Fruit fly (Drosophila melanogaster) whole organism, prepupa: ENCODE results near the gene PolI.

Experiments
- CG10669 ChIP-seq: fragments of 200-800 bp; sonication (Bioruptor generic); optimal IDR thresholded peaks from 3 replicates; lab custom pipeline; 2018; ENCODE audit warnings: missing biosample characterization, mild to moderate bottlenecking, missing genetic modification characterization, moderate library complexity
- CG11762 ChIP-seq: fragments of 200-800 bp; sonication (Bioruptor generic); optimal IDR thresholded peaks from 3 replicates; lab custom pipeline; 2016; ENCODE audit warnings: missing biosample characterization, missing genetic modification characterization; ENCODE audit not compliant: insufficient read depth
- CG15336 ChIP-seq: fragments of 200-800 bp; sonication (Bioruptor generic); IDR thresholded peaks from 2 replicates; pipeline ENCODE4 v1.3.6; 2022; ENCODE audit warnings: missing biosample characterization, missing genetic modification characterization
- CG1621 ChIP-seq: fragments of 200-800 bp; sonication (Bioruptor generic); optimal IDR thresholded peaks from 3 replicates; lab custom pipeline; 2018; ENCODE audit warnings: missing biosample characterization, mild to moderate bottlenecking, missing genetic modification characterization
- CG32006 ChIP-seq: fragments of 200-800 bp; sonication (Bioruptor generic); optimal IDR thresholded peaks from 3 replicates; lab custom pipeline; 2017; ENCODE audit warnings: missing biosample characterization, mild to moderate bottlenecking, missing genetic modification characterization
- CG34406 ChIP-seq: fragments of 200-800 bp; sonication (Bioruptor generic); optimal IDR thresholded peaks from 3 replicates; lab custom pipeline; 2016; ENCODE audit warnings: missing biosample characterization, missing genetic modification characterization
- CG6163 ChIP-seq: fragments of 200-800 bp; sonication (Bioruptor generic); IDR thresholded peaks from 3 replicates; pipeline ENCODE4 v1.3.6; 2022; ENCODE audit warnings: missing biosample characterization, missing genetic modification characterization
- CG6276 ChIP-seq: fragments of 200-800 bp; sonication (Bioruptor generic); optimal IDR thresholded peaks from 2 replicates; lab custom pipeline; 2017; ENCODE audit warnings: missing biosample characterization, mild to moderate bottlenecking, missing genetic modification characterization
- CG6808 ChIP-seq: fragments of 200-800 bp; sonication (Bioruptor generic); optimal IDR thresholded peaks from 3 replicates; lab custom pipeline; 2017; ENCODE audit warnings: missing biosample characterization, missing genetic modification characterization, mild to moderate bottlenecking, moderate library complexity, missing genetic modification reagents
- CG8632 ChIP-seq: fragments of 200-800 bp; sonication (Bioruptor generic); optimal IDR thresholded peaks from 3 replicates; lab custom pipeline; 2016; ENCODE audit warnings: missing biosample characterization, missing genetic modification characterization
- CG9139 ChIP-seq: fragments of 200-800 bp; sonication (Bioruptor generic); optimal IDR thresholded peaks from 3 replicates; lab custom pipeline; 2017; ENCODE audit warnings: missing biosample characterization, mild to moderate bottlenecking, missing genetic modification characterization
- Ets21C ChIP-seq: fragments of 200-800 bp; sonication (Bioruptor generic); optimal IDR thresholded peaks from 3 replicates; lab custom pipeline; 2016; ENCODE audit warnings: missing biosample characterization, missing genetic modification characterization
- Hr39 ChIP-seq: fragments of 200-800 bp; sonication (Bioruptor generic); optimal IDR thresholded peaks from 2 replicates; lab custom pipeline; 2016; ENCODE audit warnings: missing biosample characterization, missing genetic modification characterization
- Lpt ChIP-seq: fragments of 200-800 bp; sonication (Bioruptor generic); optimal IDR thresholded peaks from 3 replicates; lab custom pipeline; 2016; ENCODE audit warnings: missing biosample characterization, missing genetic modification characterization
- Met ChIP-seq: fragments of 200-800 bp; sonication (Bioruptor generic); optimal IDR thresholded peaks from 3 replicates; lab custom pipeline; 2016; ENCODE audit warnings: missing biosample characterization, missing genetic modification characterization
- OdsH ChIP-seq: fragments of 200-800 bp; sonication (Bioruptor generic); optimal IDR thresholded peaks from 3 replicates; lab custom pipeline; 2016; ENCODE audit warnings: missing biosample characterization, missing genetic modification characterization
- Sox102F ChIP-seq: fragments of 200-800 bp; sonication (Bioruptor generic); optimal IDR thresholded peaks from 2 replicates; lab custom pipeline; 2016; ENCODE audit warnings: missing biosample characterization, mild to moderate bottlenecking, missing genetic modification characterization
- Sox15 ChIP-seq: fragments of 200-800 bp; sonication (Bioruptor generic); optimal IDR thresholded peaks from 3 replicates; lab custom pipeline; 2016; ENCODE audit warnings: missing biosample characterization, missing genetic modification characterization
- achi ChIP-seq: fragments of 200-800 bp; sonication (Bioruptor generic); optimal IDR thresholded peaks from 3 replicates; lab custom pipeline; 2016; ENCODE audit warnings: missing biosample characterization, missing genetic modification characterization
- acj6 ChIP-seq: fragments of 200-800 bp; sonication (Bioruptor generic); optimal IDR thresholded peaks from 3 replicates; lab custom pipeline; 2016; ENCODE audit warnings: missing biosample characterization, missing genetic modification characterization
- cyc ChIP-seq: fragments of 200-800 bp; sonication (Bioruptor generic); optimal IDR thresholded peaks from 3 replicates; lab custom pipeline; 2016; ENCODE audit warnings: missing biosample characterization, missing genetic modification characterization
- dac ChIP-seq: fragments of 200-800 bp; sonication (Bioruptor generic); optimal IDR thresholded peaks from 2 replicates; lab custom pipeline; 2017; ENCODE audit warnings: missing biosample characterization, mild to moderate bottlenecking, missing genetic modification characterization
- dsx ChIP-seq: fragments of 200-800 bp; optimal IDR thresholded peaks from 3 replicates; lab custom pipeline; 2019; ENCODE audit warnings: missing biosample characterization, mild to moderate bottlenecking, missing genetic modification characterization, moderate library complexity; ENCODE audit not compliant: poor library complexity, severe bottlenecking
- eg ChIP-seq: fragments of 200-800 bp; sonication (Bioruptor generic); IDR thresholded peaks from 3 replicates; pipeline ENCODE4 v1.3.6; 2022; ENCODE audit warnings: missing biosample characterization, missing genetic modification characterization
- esn ChIP-seq: fragments of 200-800 bp; sonication (Bioruptor generic); optimal IDR thresholded peaks from 2 replicates; lab custom pipeline; 2016; ENCODE audit warnings: missing biosample characterization, mild to moderate bottlenecking, missing genetic modification characterization, moderate library complexity
- pdm3 ChIP-seq: fragments of 200-800 bp; sonication (Bioruptor generic); optimal IDR thresholded peaks from 3 replicates; lab custom pipeline; 2016; ENCODE audit warnings: missing biosample characterization, missing genetic modification characterization
- spab ChIP-seq: fragments of 200-800 bp; sonication (Bioruptor generic); optimal IDR thresholded peaks from 2 replicates; lab custom pipeline; 2017; ENCODE audit warnings: missing biosample characterization, mild to moderate bottlenecking, missing genetic modification characterization, missing genetic modification reagents
- ss ChIP-seq, 2 experiments: fragments of 200-800 bp; sonication (Bioruptor generic); optimal IDR thresholded peaks; 2 replicates in 1 of 2; 3 replicates in 1 of 2; lab custom pipeline; 2017 to 2018; ENCODE audit warnings: mild to moderate bottlenecking in 2 of 2, missing biosample characterization in 2 of 2, missing genetic modification characterization in 2 of 2, moderate library complexity in 1 of 2
- topi ChIP-seq: fragments of 200-800 bp; sonication (Bioruptor generic); optimal IDR thresholded peaks from 3 replicates; lab custom pipeline; 2016; ENCODE audit warnings: missing biosample characterization, missing genetic modification characterization
- vri ChIP-seq: fragments of 200-800 bp; sonication (Bioruptor generic); optimal IDR thresholded peaks from 3 replicates; lab custom pipeline; 2016; ENCODE audit warnings: missing biosample characterization, mild to moderate bottlenecking, missing genetic modification characterization

The PolI gene

DNA sequence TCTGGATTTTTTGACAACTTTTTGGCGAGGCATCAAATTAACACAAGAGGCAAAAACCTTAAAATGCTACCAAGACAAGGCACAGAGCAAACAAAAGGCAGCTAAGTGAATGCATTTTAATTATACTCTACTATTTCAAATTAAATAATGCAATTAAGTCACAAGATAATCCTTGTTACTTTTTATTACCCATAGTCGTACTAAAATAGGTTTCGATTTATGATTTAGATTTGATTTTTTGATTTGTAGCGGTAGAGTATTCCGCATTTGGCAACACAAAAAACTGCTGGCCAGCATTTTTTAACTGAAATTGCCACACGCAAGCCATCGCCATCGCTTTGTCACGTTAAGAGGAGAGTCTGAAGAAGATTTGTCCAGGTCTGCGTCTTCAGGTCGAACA lies 49.4 kb downstream of the PolI start (continued):
- TF ChIP-seq CG9139 (GFP tag; lab: Kevin White, UChicago) (no peak), dsx (GFP tag; lab: Kevin White, UChicago) (no peak), eg (no peak), Ets21C (GFP tag; lab: Kevin White, UChicago) (peak; percentile 24), CG15336 (GFP tag; lab: Robert Waterston, UW) (no peak), CG6163 (GFP tag; lab: Robert Waterston, UW) (no peak), CG1621 (no peak), CG10669 (GFP tag; lab: Kevin White, UChicago) (no peak), cyc (GFP tag; lab: Kevin White, UChicago) (peak; percentile 19), pdm3 (peak; percentile 0), CG6808 (no peak), CG34406 (GFP tag; lab: Kevin White, UChicago) (peak; percentile 22)

DNA sequence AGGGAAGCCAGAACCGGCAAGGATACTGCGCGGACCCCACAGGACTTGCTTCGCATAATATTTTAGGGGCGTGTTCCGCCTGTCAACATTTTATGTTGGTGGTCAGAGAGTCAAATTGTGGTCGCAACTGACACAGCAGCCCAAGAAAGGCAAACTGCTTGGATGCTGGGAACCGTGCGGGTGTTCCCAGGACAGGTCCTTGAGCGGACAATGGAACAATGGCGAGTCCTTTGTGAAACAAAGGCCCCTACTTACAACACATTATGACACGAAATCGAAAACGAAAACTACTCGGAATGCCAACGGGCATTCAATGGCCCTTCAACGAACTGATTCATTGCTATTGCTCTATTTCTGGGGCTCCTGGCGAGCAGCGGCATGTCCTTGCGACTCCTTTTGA lies 50.9 kb downstream of the PolI start:
- TF ChIP-seq CG10669 (GFP tag; lab: Kevin White, UChicago), result no peak
- TF ChIP-seq CG6808, result no peak
- TF ChIP-seq dac (GFP tag; lab: Kevin White, UChicago), result no peak
- no peak for TF ChIP-seq OdsH (GFP tag; lab: Kevin White, UChicago)
- TF ChIP-seq CG6163 (GFP tag; lab: Robert Waterston, UW), result no peak
- no peak for TF ChIP-seq CG8632
- TF ChIP-seq Met (GFP tag; lab: Kevin White, UChicago), result no peak
- no peak for TF ChIP-seq vri
- no peak for TF ChIP-seq eg
- no peak for TF ChIP-seq cyc (GFP tag; lab: Kevin White, UChicago)
- TF ChIP-seq esn (GFP tag; lab: Kevin White, UChicago), result no peak
- TF ChIP-seq achi, result no peak
- no peak for TF ChIP-seq CG9139 (GFP tag; lab: Kevin White, UChicago)
- no peak for TF ChIP-seq Lpt (GFP tag; lab: Kevin White, UChicago)

DNA sequence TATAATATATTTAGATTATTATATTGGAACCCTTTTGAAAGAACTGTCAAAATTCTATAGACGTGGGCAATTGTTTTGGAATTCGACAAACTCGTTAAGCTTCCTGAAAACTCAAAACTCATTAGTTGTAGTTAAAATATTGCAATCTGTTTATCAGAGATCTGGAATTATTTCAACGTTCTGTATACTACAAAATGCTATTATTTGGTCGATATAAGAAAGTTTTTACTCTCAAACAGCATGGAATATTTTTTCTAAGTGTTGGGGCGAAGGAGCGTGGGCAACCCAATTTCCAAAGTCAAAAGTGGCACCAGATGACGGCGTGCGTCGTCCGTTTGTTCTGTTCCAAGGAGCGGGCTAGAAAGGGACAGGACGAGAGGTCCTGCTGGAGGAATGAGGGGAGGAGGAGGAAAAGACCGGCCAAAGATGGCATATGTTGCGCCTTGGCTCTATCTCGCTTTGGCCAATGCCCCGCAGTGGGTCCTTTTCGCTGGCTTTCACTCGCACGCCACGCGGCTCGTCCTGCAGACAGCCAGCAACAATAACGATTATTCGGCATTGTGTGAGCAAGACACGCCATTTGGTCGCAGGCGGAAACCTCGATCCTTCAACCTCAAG lies 52.5 kb downstream of the PolI start:
- no peak for TF ChIP-seq spab (GFP tag; lab: Kevin White, UChicago)
- no peak for TF ChIP-seq Sox102F (GFP tag; lab: Kevin White, UChicago)
- TF ChIP-seq CG32006 (GFP tag; lab: Kevin White, UChicago), result no peak
- TF ChIP-seq topi (GFP tag; lab: Kevin White, UChicago), result no peak
- no peak for TF ChIP-seq ss (GFP tag; optimal IDR thresholded peaks at IDR 0.05; lab: Kevin White, UChicago)
- TF ChIP-seq Sox15 (GFP tag; lab: Kevin White, UChicago), result no peak
- TF ChIP-seq CG9139 (GFP tag; lab: Kevin White, UChicago), result no peak
- no peak for TF ChIP-seq CG11762 (GFP tag; lab: Kevin White, UChicago)
- TF ChIP-seq CG6808, result no peak
- no peak for TF ChIP-seq Met (GFP tag; lab: Kevin White, UChicago)
- no peak for TF ChIP-seq CG6276 (GFP tag; lab: Kevin White, UChicago)
- TF ChIP-seq CG1621, result no peak
- TF ChIP-seq achi, result no peak
- TF ChIP-seq Hr39, result no peak
- no peak for TF ChIP-seq acj6 (GFP tag; lab: Kevin White, UChicago)
